Worm (Caenorhabditis elegans) whole organism, L1 larva: ENCODE measurements around the gene C09F5.1.
"Not testable (repeated sequence)": the region's sequence is repeated elsewhere in the genome, so short reads cannot be mapped to it uniquely, and the experiment has no call there.

Experiments used
- C16A3.4 ChIP-seq: fragments of 150-350 bp; optimal IDR thresholded peaks from 2 replicates; lab custom pipeline; 2014; ENCODE audit warnings: missing biosample characterization, missing genetic modification characterization
- F16B12.6 ChIP-seq: fragments of 150-350 bp; optimal IDR thresholded peaks from 2 replicates; lab custom pipeline; 2014; ENCODE audit warnings: missing biosample characterization, missing genetic modification characterization
- Y116A8C.19 ChIP-seq: sonication (generic microtip); optimal IDR thresholded peaks from 2 replicates; lab custom pipeline; 2016; ENCODE audit warnings: missing compliant biosample characterization, missing genetic modification characterization, borderline replicate concordance
- aha-1 ChIP-seq: fragments of 150-350 bp; optimal IDR thresholded peaks from 2 replicates; lab custom pipeline; 2014; ENCODE audit warnings: missing biosample characterization, missing genetic modification characterization
- ceh-90 ChIP-seq: sonication (generic microtip); optimal IDR thresholded peaks from 2 replicates; lab custom pipeline; 2016; ENCODE audit warnings: missing genetic modification characterization, missing compliant biosample characterization
- ces-1 ChIP-seq: fragments of 150-350 bp; optimal IDR thresholded peaks from 2 replicates; lab custom pipeline; 2014; ENCODE audit warnings: missing biosample characterization, missing genetic modification reagents, missing genetic modification characterization
- dsc-1 ChIP-seq: sonication (generic microtip); optimal IDR thresholded peaks from 2 replicates; lab custom pipeline; 2016; ENCODE audit warnings: mild to moderate bottlenecking, missing genetic modification characterization, missing compliant biosample characterization
- efl-1 ChIP-seq, 4 experiments: fragments of 150-350 bp; optimal IDR thresholded peaks in 3 of 4; peaks in 1 of 4; 1 replicate in 1 of 4; 2 replicates in 3 of 4; lab custom pipeline; 2014; ENCODE audit warnings: missing biosample characterization in 2 of 4, missing genetic modification characterization in 2 of 4, missing genetic modification reagents in 2 of 4
- egl-13 ChIP-seq: sonication (generic microtip); optimal IDR thresholded peaks from 2 replicates; lab custom pipeline; 2016; ENCODE audit warnings: missing genotype, missing genetic modification reagents, missing genetic modification characterization, missing compliant biosample characterization
- elt-3 ChIP-seq, 6 experiments: fragments of 150-350 bp in 1 of 6; sonication (generic microtip); optimal IDR thresholded peaks; 2 replicates each; lab custom pipeline; 2017 to 2018; ENCODE audit warnings: missing biosample characterization in 6 of 6, missing genetic modification characterization in 6 of 6, inconsistent platforms in 1 of 6
- ets-5 ChIP-seq: fragments of 200-800 bp; sonication (Bioruptor generic); IDR thresholded peaks from 2 replicates; pipeline ENCODE4 v1.3.6; 2022; ENCODE audit warnings: missing genetic modification characterization, missing compliant biosample characterization
- fkh-8 ChIP-seq: sonication (generic microtip); optimal IDR thresholded peaks from 2 replicates; lab custom pipeline; 2016; ENCODE audit warnings: mild to moderate bottlenecking, missing genetic modification characterization, missing compliant biosample characterization
- hlh-17 ChIP-seq: fragments of 200-800 bp; sonication (Bioruptor generic); optimal IDR thresholded peaks from 2 replicates; lab custom pipeline; 2018; ENCODE audit warnings: missing genetic modification characterization, mild to moderate bottlenecking, missing compliant biosample characterization, moderate library complexity, borderline replicate concordance
- hlh-4 ChIP-seq: sonication (generic microtip); optimal IDR thresholded peaks from 2 replicates; lab custom pipeline; 2016; ENCODE audit warnings: mild to moderate bottlenecking, missing genetic modification characterization, missing compliant biosample characterization
- irx-1 ChIP-seq: sonication (generic microtip); optimal IDR thresholded peaks from 2 replicates; lab custom pipeline; 2016; ENCODE audit warnings: missing genetic modification characterization, missing compliant biosample characterization
- jun-1 ChIP-seq: fragments of 150-350 bp; optimal IDR thresholded peaks from 2 replicates; lab custom pipeline; 2014; ENCODE audit warnings: missing biosample characterization, missing genetic modification reagents, missing genetic modification characterization
- lin-35 ChIP-seq, 2 experiments: fragments of 150-350 bp; optimal IDR thresholded peaks; 2 replicates each; lab custom pipeline; 2014; ENCODE audit warnings: missing biosample characterization in 2 of 2, missing genetic modification characterization in 2 of 2, missing genetic modification reagents in 2 of 2
- lin-39 ChIP-seq: fragments of 150-350 bp; optimal IDR thresholded peaks from 2 replicates; lab custom pipeline; 2014; ENCODE audit warnings: missing biosample characterization, missing genetic modification reagents, missing genetic modification characterization
- mef-2 ChIP-seq: fragments of 150-350 bp; optimal IDR thresholded peaks from 2 replicates; lab custom pipeline; 2014; ENCODE audit warnings: missing biosample characterization, missing genetic modification characterization
- nhr-11 ChIP-seq: fragments of 150-350 bp; optimal IDR thresholded peaks from 2 replicates; lab custom pipeline; 2014; ENCODE audit warnings: missing biosample characterization, missing genetic modification characterization
- nhr-19 ChIP-seq: fragments of 200-800 bp; sonication (Bioruptor generic); conservative IDR thresholded peaks from 2 replicates; pipeline ENCODE4 v1.3.6; 2022; ENCODE audit warnings: missing genetic modification characterization, missing compliant biosample characterization
- nhr-20 ChIP-seq: sonication (generic microtip); optimal IDR thresholded peaks from 2 replicates; lab custom pipeline; 2016; ENCODE audit warnings: mild to moderate bottlenecking, missing genetic modification characterization, missing compliant biosample characterization
- nhr-237 ChIP-seq: fragments of 150-350 bp; optimal IDR thresholded peaks from 2 replicates; lab custom pipeline; 2014; ENCODE audit warnings: missing biosample characterization, missing genetic modification characterization
- nhr-28 ChIP-seq: fragments of 150-350 bp; optimal IDR thresholded peaks from 2 replicates; lab custom pipeline; 2014; ENCODE audit warnings: missing biosample characterization, missing genetic modification characterization
- nhr-71 ChIP-seq: sonication (generic microtip); optimal IDR thresholded peaks from 2 replicates; lab custom pipeline; 2016; ENCODE audit warnings: mild to moderate bottlenecking, missing genetic modification characterization, moderate library complexity, missing compliant biosample characterization
- nhr-84 ChIP-seq: sonication (generic microtip); optimal IDR thresholded peaks from 2 replicates; lab custom pipeline; 2017; ENCODE audit warnings: missing biosample characterization, missing genetic modification characterization
- nhr-90 ChIP-seq: sonication (generic microtip); optimal IDR thresholded peaks from 2 replicates; lab custom pipeline; 2016; ENCODE audit warnings: mild to moderate bottlenecking, missing genetic modification characterization, missing compliant biosample characterization; ENCODE audit not compliant: poor library complexity
- pag-3 ChIP-seq: sonication (generic microtip); optimal IDR thresholded peaks from 2 replicates; lab custom pipeline; 2017; ENCODE audit warnings: missing genetic modification characterization, mild to moderate bottlenecking, missing compliant biosample characterization, antibody characterized with exemption, borderline replicate concordance; ENCODE audit not compliant: insufficient read depth
- pax-3 ChIP-seq: fragments of 200-800 bp; sonication (Bioruptor generic); optimal IDR thresholded peaks from 2 replicates; lab custom pipeline; 2018; ENCODE audit warnings: mild to moderate bottlenecking, missing genetic modification characterization, moderate library complexity, missing compliant biosample characterization
- rnt-1 ChIP-seq: sonication (generic microtip); optimal IDR thresholded peaks from 2 replicates; lab custom pipeline; 2016; ENCODE audit warnings: mild to moderate bottlenecking, missing genetic modification characterization, moderate library complexity, missing compliant biosample characterization
- skn-1 ChIP-seq: fragments of 150-350 bp; optimal IDR thresholded peaks from 2 replicates; lab custom pipeline; 2014; ENCODE audit warnings: missing biosample characterization, missing genetic modification characterization
- snpc-4 ChIP-seq: fragments of 150-350 bp; optimal IDR thresholded peaks from 2 replicates; lab custom pipeline; 2014; ENCODE audit warnings: missing biosample characterization, missing genetic modification characterization
- snu-23 ChIP-seq: sonication (generic microtip); optimal IDR thresholded peaks from 2 replicates; lab custom pipeline; 2016; ENCODE audit warnings: missing genetic modification characterization, missing compliant biosample characterization
- tbx-2 ChIP-seq: sonication (generic microtip); optimal IDR thresholded peaks from 2 replicates; lab custom pipeline; 2016; ENCODE audit warnings: missing genetic modification characterization, missing compliant biosample characterization
- tlp-1 ChIP-seq: fragments of 150-350 bp; optimal IDR thresholded peaks from 2 replicates; lab custom pipeline; 2014; ENCODE audit warnings: missing biosample characterization, missing genetic modification characterization
- unc-130 ChIP-seq: fragments of 150-350 bp; optimal IDR thresholded peaks from 2 replicates; lab custom pipeline; 2017; ENCODE audit warnings: missing biosample characterization, missing genetic modification characterization, inconsistent platforms
- unc-86 ChIP-seq: sonication (generic microtip); optimal IDR thresholded peaks from 2 replicates; lab custom pipeline; 2016; ENCODE audit warnings: missing genetic modification characterization, missing compliant biosample characterization
- unc-98 ChIP-seq: fragments of 200-800 bp; sonication (Bioruptor generic); IDR thresholded peaks from 2 replicates; pipeline ENCODE4 v1.3.6; 2022; ENCODE audit warnings: missing genetic modification characterization, missing compliant biosample characterization
- zag-1 ChIP-seq: fragments of 150-350 bp; optimal IDR thresholded peaks from 2 replicates; lab custom pipeline; 2014; ENCODE audit warnings: missing biosample characterization, missing genetic modification characterization
- zip-4 ChIP-seq: fragments of 200-800 bp; sonication (Bioruptor generic); optimal IDR thresholded peaks from 2 replicates; lab custom pipeline; 2018; ENCODE audit warnings: mild to moderate bottlenecking, missing genetic modification characterization, moderate library complexity, missing compliant biosample characterization

Gene C09F5.1

DNA sequence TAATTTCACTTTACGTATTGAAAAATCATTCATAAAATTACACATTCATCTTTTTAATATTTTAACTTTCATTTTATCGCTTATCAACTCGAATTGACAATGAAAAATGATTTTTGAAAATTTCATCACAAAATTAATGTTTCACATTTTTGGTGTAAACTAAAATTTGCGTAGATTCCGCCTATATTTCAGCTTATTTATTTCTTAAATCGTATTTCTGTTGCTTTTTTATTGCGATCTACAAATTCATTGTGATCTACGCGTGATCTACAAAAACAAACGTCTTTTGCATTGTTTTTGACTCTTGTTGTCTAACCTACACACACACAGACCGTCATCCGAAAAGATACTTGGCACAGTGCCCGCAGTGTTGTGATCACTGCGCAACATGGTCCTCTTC lies 29.6 kb downstream of the C09F5.1 start:
- TF ChIP-seq efl-1 (optimal IDR thresholded peaks at IDR 0.05; lab: Kevin White, UChicago) (no peak), efl-1 (GFP tag; optimal IDR thresholded peaks at IDR 0.05 in 1 of 2; lab: Kevin White, UChicago) (peak in 1 of 2 experiments; percentile 64), nhr-84 (no peak), unc-98 (GFP tag; lab: Robert Waterston, UW) (no peak), lin-39 (tag; lab: Kevin White, UChicago) (no peak), lin-35 (GFP tag; optimal IDR thresholded peaks at IDR 0.05; lab: Kevin White, UChicago) (no peak)

DNA sequence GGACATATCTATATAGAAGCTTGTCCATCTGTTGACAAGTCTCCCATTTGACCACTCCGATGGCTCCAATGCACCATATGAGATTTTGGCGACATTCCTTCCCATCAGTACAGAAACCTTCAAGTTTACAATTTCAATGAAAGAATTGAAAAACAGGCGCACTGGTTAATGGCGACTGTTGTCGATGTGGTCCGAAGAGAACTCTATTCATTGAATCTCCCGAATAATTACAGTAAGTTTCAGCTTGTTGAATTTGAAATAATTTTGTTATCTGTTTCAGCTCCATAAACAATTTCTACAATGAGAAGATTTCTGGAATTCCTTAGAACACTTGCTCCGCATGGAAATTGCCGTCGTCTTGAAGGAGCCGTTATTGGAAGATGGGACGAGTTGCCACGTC lies 30.4 kb downstream of the C09F5.1 start, which contains the start of gene elf-1:
TSS of gene elf-1 (plus strand) at position 301 of the 400 bp plus-strand sequence.
- not testable (repeated sequence) for TF ChIP-seq lin-39 (tag; lab: Kevin White, UChicago); F16B12.6; nhr-71

DNA sequence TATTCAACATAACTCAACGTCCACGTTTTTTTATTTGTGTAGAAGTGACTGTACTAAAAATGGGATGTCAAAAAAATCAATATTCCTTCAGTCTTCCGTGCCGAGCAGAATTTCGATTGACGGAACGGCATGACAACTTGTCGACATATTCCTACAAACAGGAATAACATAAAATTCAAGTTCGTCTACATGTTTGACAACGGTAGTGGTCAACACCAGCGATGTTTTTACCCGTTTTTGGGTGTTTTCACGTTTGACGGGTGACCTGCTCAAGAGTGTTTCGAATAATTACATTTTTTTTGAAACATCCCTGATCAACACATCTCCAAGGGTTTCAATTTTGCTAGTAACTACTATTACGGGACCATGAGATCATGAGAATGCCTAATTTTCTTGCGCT lies 33.4 kb downstream of the C09F5.1 start, which contains the start of gene W02B3.7:
TSS of gene W02B3.7 (minus strand) at position 101 of the 400 bp plus-strand sequence.
- TF ChIP-seq snpc-4 (tag; lab: Kevin White, UChicago) = no peak
- no peak for TF ChIP-seq dsc-1
- no peak for TF ChIP-seq ces-1 (GFP tag; lab: Kevin White, UChicago)
- TF ChIP-seq C16A3.4 (tag; lab: Kevin White, UChicago) = no peak
- no peak for TF ChIP-seq unc-98 (GFP tag; lab: Robert Waterston, UW)
- TF ChIP-seq egl-13 (tag; lab: Kevin White, UChicago) = no peak
- no peak for TF ChIP-seq Y116A8C.19
- no peak for TF ChIP-seq nhr-28 (tag; lab: Kevin White, UChicago)

DNA sequence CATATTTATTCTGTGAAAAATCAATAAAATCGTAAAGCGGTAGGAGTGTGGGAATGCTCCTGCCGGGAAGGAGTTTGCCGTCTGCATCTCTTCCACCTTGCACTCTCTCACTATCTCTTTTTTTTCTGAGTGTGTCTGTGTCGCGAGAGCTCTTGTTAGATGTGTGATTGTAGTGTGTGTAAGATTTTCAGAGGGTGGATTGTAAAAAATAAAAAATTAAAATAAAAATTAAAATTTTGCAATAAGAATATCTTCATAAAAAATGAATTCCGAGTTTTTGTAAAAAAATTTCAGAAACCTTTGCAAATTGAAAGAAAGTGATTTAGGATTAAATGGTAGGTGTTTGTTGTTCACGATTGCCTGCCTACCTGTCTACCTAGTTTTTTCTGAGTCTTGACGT lies 37.9 kb downstream of the C09F5.1 start, which contains the start of gene sel-15:
TSS of gene sel-15 (minus strand) at position 101 of the 400 bp plus-strand sequence.
- no peak for TF ChIP-seq irx-1 (tag; lab: Kevin White, UChicago)
- TF ChIP-seq snpc-4 (tag; lab: Kevin White, UChicago) = no peak
- no peak for TF ChIP-seq unc-130 (tag; lab: Kevin White, UChicago)
- TF ChIP-seq hlh-17 (GFP tag; lab: Kevin White, UChicago) = no peak
- no peak for TF ChIP-seq nhr-20
- no peak for TF ChIP-seq ces-1 (GFP tag; lab: Kevin White, UChicago)
- TF ChIP-seq aha-1 (tag; lab: Kevin White, UChicago) = no peak
- no peak for TF ChIP-seq zag-1 (tag; lab: Kevin White, UChicago)
- no peak for TF ChIP-seq ets-5 (GFP tag; lab: Robert Waterston, UW)
- TF ChIP-seq Y116A8C.19 = no peak
- TF ChIP-seq fkh-8 (tag; lab: Kevin White, UChicago) = no peak
- no peak for TF ChIP-seq nhr-71
- TF ChIP-seq pax-3 (tag; lab: Kevin White, UChicago) = no peak
- TF ChIP-seq pag-3 (tag; lab: Kevin White, UChicago) = no peak

DNA sequence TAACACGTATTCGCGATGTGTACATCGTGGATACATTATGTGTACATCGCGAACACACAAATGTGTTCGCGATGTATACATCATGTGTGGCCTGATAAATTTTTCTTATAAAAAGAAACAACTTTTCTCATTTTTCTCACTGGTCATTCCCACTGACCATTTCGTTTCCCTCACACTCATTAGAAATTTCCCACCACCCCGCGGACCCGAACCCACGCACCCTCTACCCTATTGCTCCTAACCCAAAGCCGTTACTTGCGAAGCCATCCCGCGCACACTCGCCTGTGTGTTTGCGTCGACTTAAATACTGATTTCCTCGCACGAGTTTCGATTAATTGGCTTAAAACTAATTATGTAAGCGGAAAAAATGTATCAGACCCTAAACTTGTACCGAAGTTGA lies 40.3 kb downstream of the C09F5.1 start:
- TF ChIP-seq rnt-1 (peak; percentile 32), efl-1 (optimal IDR thresholded peaks at IDR 0.05; lab: Kevin White, UChicago) (no peak), efl-1 (GFP tag; optimal IDR thresholded peaks at IDR 0.05 in 1 of 2; lab: Kevin White, UChicago) (peak in 1 of 2 experiments; percentile 38), hlh-4 (no peak), nhr-237 (tag; lab: Kevin White, UChicago) (no peak), nhr-19 (GFP tag; lab: Robert Waterston, UW) (0 out of 2 replicates have a peak, but pooled peaks have one; percentile 11)

DNA sequence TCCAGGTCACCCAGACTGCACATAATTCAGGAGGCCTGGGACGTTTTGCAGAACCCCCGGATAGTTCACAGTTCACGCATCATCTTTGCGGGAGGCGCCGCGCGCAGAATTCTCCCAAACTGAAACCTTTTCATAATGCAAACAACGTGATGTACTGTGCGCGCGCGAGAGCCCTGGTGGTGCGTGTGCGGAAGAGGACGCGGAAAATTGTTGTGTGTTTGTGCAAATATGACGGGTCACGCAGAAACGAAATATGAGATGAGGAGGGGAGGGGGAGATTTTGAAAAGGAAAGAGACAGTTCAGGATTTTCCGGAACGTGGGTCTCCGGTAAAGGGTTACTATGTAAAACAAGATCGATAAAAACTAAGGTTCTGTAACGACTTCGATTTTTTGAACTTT lies 51.5 kb downstream of the C09F5.1 start:
- TF ChIP-seq nhr-90 = no peak
- TF ChIP-seq skn-1 (tag; lab: Kevin White, UChicago) = no peak
- no peak for TF ChIP-seq hlh-4
- TF ChIP-seq mef-2 (tag; lab: Kevin White, UChicago) = no peak
- TF ChIP-seq snu-23 (GFP tag; lab: Kevin White, UChicago) = no peak
- TF ChIP-seq ceh-90 (tag; lab: Kevin White, UChicago) = no peak
- no peak for TF ChIP-seq nhr-71
- TF ChIP-seq nhr-11 (tag; lab: Kevin White, UChicago) = no peak
- TF ChIP-seq irx-1 (tag; lab: Kevin White, UChicago) = no peak
- no peak for TF ChIP-seq tlp-1 (tag; lab: Kevin White, UChicago)
- TF ChIP-seq jun-1 (tag; lab: Kevin White, UChicago) = no peak
- TF ChIP-seq elt-3 (tag; optimal IDR thresholded peaks at IDR 0.05; lab: Kevin White, UChicago) = no peak
- no peak for TF ChIP-seq zag-1 (tag; lab: Kevin White, UChicago)
- TF ChIP-seq unc-86 (tag; lab: Kevin White, UChicago) = no peak
- TF ChIP-seq tbx-2 (tag; lab: Kevin White, UChicago) = no peak
- no peak for TF ChIP-seq zip-4 (GFP tag; lab: Kevin White, UChicago)
- TF ChIP-seq lin-39 (tag; lab: Kevin White, UChicago) = no peak
